Worm (Caenorhabditis elegans): ENCODE results near the gene K02E2.7.
"Not testable (repeated sequence)": the region's sequence is repeated elsewhere in the genome, so short reads cannot be mapped to it uniquely, and the experiment has no call there.

- not testable (repeated sequence) for TF ChIP-seq ttx-3 (tag; optimal IDR thresholded peaks at IDR 0.05); ama-1 (optimal IDR thresholded peaks at IDR 0.05); ceh-18 (tag; optimal IDR thresholded peaks at IDR 0.05); Y22D7AL.16 (tag; optimal IDR thresholded peaks at IDR 0.05); che-1 (tag; optimal IDR thresholded peaks at IDR 0.05); ceh-34 (tag; optimal IDR thresholded peaks at IDR 0.05); sox-2 (GFP tag; IDR thresholded peaks at IDR 0.05); pqm-1 (tag; optimal IDR thresholded peaks at IDR 0.05); ceh-48 (tag; optimal IDR thresholded peaks at IDR 0.05); ceh-30 (tag; optimal IDR thresholded peaks at IDR 0.05); eyg-1 (tag; optimal IDR thresholded peaks at IDR 0.05); unc-86 (tag; optimal IDR thresholded peaks at IDR 0.05)
Observed at ce11 chrV:20431390-20431789, 44.5 kb upstream of the K02E2.7 start.

Measured in whole organism, late embryonic.